Fruit fly (Drosophila melanogaster): Measurements from ENCODE around the gene Or33c.

Or33c gene

DNA sequence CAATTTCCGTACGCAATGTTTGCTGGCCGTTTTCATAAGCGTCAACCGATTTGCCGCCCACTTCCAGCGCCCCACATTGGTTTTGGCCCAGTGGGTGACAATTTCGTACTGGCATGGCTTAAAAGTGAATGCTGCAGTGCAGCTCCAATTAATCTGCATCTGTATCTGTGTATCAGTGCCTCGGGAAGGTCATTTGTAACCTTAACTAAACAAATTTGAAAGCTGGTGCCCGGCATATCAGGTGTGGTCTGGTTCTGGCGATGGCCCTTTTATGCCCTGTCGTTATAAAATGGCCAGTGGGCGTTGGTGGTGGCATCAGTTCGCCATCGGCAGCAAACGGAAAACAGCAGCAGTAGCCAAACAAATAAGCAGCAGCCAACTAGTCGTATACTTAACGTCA, 6.1 kb downstream of the Or33c start, which contains the start of gene Crys:
TSS of gene Crys (plus strand) at position 301 of the 400 bp plus-strand sequence.
- TF ChIP-seq so (GFP tag; IDR thresholded peaks at IDR 0.05) = no peak
- peak; percentile 68 for TF ChIP-seq Ets65A (GFP tag)
- no peak for TF ChIP-seq CG7839 (tag; optimal IDR thresholded peaks at IDR 0.05)
- TF ChIP-seq Kr (GFP tag; optimal IDR thresholded peaks at IDR 0.05) = no peak
- TF ChIP-seq hth (optimal IDR thresholded peaks at IDR 0.05) = no peak
- TF ChIP-seq HLH54F (GFP tag; optimal IDR thresholded peaks at IDR 0.05) = no peak
- TF ChIP-seq sug (tag; optimal IDR thresholded peaks at IDR 0.05) = no peak
- no peak for TF ChIP-seq CG3281 (GFP tag; optimal IDR thresholded peaks at IDR 0.05)
- TF ChIP-seq ase (GFP tag; IDR thresholded peaks at IDR 0.05) = 0 out of 3 replicates have a peak, but pooled peaks have one; percentile 4

DNA sequence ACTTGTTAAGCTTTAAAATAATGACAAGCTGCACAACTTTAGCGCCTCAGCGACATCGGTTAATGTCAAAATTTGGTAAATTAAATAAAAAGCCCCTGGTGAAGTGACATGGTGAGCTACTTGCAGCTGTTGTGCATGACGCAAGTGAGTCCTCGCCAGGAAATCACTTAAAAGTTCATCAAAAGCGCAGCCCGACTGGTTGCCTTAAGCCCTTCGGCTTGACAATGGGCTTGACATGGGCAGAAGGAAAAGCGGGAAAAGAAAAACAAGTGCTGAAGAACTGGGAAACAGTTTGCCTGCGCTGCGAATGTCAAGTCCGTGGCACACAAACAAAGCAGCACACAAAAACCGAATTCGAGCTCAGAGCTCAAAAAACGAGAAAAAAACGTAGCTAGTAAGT, 9.9 kb downstream of the Or33c start, which contains the start of gene CG16964:
TSS of gene CG16964 (plus strand) at position 301 of the 400 bp plus-strand sequence.
- TF ChIP-seq CG14710 (tag; optimal IDR thresholded peaks at IDR 0.05) (no peak), CG34224 (GFP tag; IDR thresholded peaks at IDR 0.05; ENCODE audit: partially characterized antibody) (no peak), nerfin-2 (GFP tag; IDR thresholded peaks at IDR 0.05; ENCODE audit: partially characterized antibody) (no peak)

dm6 chr2L:11948479-11948878, 10.7 kb downstream of the Or33c start:
- TF ChIP-seq CG1603 (tag; optimal IDR thresholded peaks at IDR 0.05) = peak; percentile 32
- no peak for TF ChIP-seq CG10543 (GFP tag; optimal IDR thresholded peaks at IDR 0.05)
- 0 out of 4 replicates have a peak, but pooled peaks have one; percentile 45 for TF ChIP-seq chinmo (GFP tag; IDR thresholded peaks at IDR 0.05; ENCODE audit: partially characterized antibody)
- TF ChIP-seq CG12299 (tag; optimal IDR thresholded peaks at IDR 0.05) = no peak
- TF ChIP-seq Sox100B (GFP tag; optimal IDR thresholded peaks at IDR 0.05) = no peak
- TF ChIP-seq CG10462 (GFP tag; optimal IDR thresholded peaks at IDR 0.05) = no peak
- no peak for TF ChIP-seq chm (GFP tag; IDR thresholded peaks at IDR 0.05)
- peak; percentile 24; the same call in 1 of the 2 replicates for TF ChIP-seq amos (GFP tag; IDR thresholded peaks at IDR 0.05; ENCODE audit: partially characterized antibody)
- TF ChIP-seq cad (GFP tag; optimal IDR thresholded peaks at IDR 0.05) = peak; percentile 86
- TF ChIP-seq Deaf1 (tag; optimal IDR thresholded peaks at IDR 0.05) = no peak
- no peak for TF ChIP-seq C15 (GFP tag; IDR thresholded peaks at IDR 0.05)
- TF ChIP-seq Meics (GFP tag; optimal IDR thresholded peaks at IDR 0.05) = no peak
- no peak for TF ChIP-seq kah (GFP tag; optimal IDR thresholded peaks at IDR 0.05)
- TF ChIP-seq knrl (GFP tag; IDR thresholded peaks at IDR 0.05; ENCODE audit: partially characterized antibody) = peak; percentile 40
- peak; percentile 6 for TF ChIP-seq NfI (GFP tag; optimal IDR thresholded peaks at IDR 0.05)
- peak; percentile 26 for TF ChIP-seq Myb (GFP tag; optimal IDR thresholded peaks at IDR 0.05)
- TF ChIP-seq btn (GFP tag; optimal IDR thresholded peaks at IDR 0.05) = no peak
- peak; percentile 76 for TF ChIP-seq Dp (GFP tag; optimal IDR thresholded peaks at IDR 0.05)
- TF ChIP-seq stwl (tag; optimal IDR thresholded peaks at IDR 0.05) = peak; percentile 36
- peak; percentile 5 for TF ChIP-seq CoRest (tag; optimal IDR thresholded peaks at IDR 0.05)
- no peak for TF ChIP-seq Doc3 (GFP tag; IDR thresholded peaks at IDR 0.05; ENCODE audit: partially characterized antibody)
- no peak for TF ChIP-seq TFAM (GFP tag; optimal IDR thresholded peaks at IDR 0.05)
- no peak for TF ChIP-seq CG8290 (GFP tag; optimal IDR thresholded peaks at IDR 0.05)
- peak in 1 of 2 experiments; percentile 7 for TF ChIP-seq CG8290 (tag; optimal IDR thresholded peaks at IDR 0.05)
- TF ChIP-seq E2f2 (GFP tag; IDR thresholded peaks at IDR 0.05) = peak; percentile 79
- no peak for TF ChIP-seq toy (GFP tag; IDR thresholded peaks at IDR 0.05)
- no peak for TF ChIP-seq B-H2 (GFP tag; optimal IDR thresholded peaks at IDR 0.05)
- peak; percentile 58 for TF ChIP-seq pita (GFP tag; optimal IDR thresholded peaks at IDR 0.05)
- TF ChIP-seq CG2199 (GFP tag; IDR thresholded peaks at IDR 0.05) = 0 out of 3 replicates have a peak, but pooled peaks have one; percentile 51
- TF ChIP-seq CG6654 (GFP tag; optimal IDR thresholded peaks at IDR 0.05) = peak; percentile 99
- TF ChIP-seq tup (GFP tag; optimal IDR thresholded peaks at IDR 0.05) = no peak
- TF ChIP-seq CG12104 (GFP tag; optimal IDR thresholded peaks at IDR 0.05) = no peak
- peak; percentile 13 for TF ChIP-seq CG9817 (tag; optimal IDR thresholded peaks at IDR 0.05)
- no peak for TF ChIP-seq peb (GFP tag; IDR thresholded peaks at IDR 0.05)
- TF ChIP-seq Max (GFP tag; optimal IDR thresholded peaks at IDR 0.05) = no peak
- TF ChIP-seq Bgb (GFP tag; IDR thresholded peaks at IDR 0.05; ENCODE audit: partially characterized antibody) = 0 out of 2 replicates have a peak, but pooled peaks have one; percentile 6

All from whole organism, embryonic.